Worm (Caenorhabditis elegans): Measurements from ENCODE around the gene F45C12.17.
A peak's percentile ranks its signal among the peaks of the same experiment; 100 is the strongest.

F45C12.17 gene

DNA sequence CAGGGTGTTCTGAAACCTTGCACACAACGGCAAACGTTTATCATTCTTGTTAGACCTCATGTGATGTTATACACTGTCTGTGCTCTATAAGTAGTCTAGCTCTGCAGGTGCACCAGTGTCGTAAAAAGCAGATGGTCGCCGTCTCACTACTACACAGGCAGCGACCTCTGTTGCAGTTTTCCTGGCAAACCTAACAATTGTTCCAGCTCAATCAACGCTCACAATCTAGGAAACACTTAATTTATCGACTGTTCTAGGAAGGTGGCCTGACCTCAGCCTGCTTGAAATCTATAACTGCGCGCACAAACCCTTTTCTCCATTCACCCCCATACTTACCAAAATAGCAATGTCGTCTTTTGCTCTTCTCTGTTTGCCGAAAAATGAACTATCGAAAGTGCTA, 1.6 kb upstream of the F45C12.17 start, which contains the start of gene fbxb-11:
fbxb-11 (plus strand) TSS at position 301 of the 400 bp plus-strand sequence.
- no peak for TF ChIP-seq hif-1 (tag; optimal IDR thresholded peaks at IDR 0.05)
- no peak for TF ChIP-seq jun-1 (tag; optimal IDR thresholded peaks at IDR 0.05)
- TF ChIP-seq zip-11 (GFP tag; IDR thresholded peaks at IDR 0.05): no peak
- no peak for TF ChIP-seq zfp-3 (GFP tag; conservative IDR thresholded peaks at IDR 0.05)
- TF ChIP-seq dpl-1 (GFP tag; optimal IDR thresholded peaks at IDR 0.05): no peak
- TF ChIP-seq mep-1 (tag; optimal IDR thresholded peaks at IDR 0.05): no peak

DNA sequence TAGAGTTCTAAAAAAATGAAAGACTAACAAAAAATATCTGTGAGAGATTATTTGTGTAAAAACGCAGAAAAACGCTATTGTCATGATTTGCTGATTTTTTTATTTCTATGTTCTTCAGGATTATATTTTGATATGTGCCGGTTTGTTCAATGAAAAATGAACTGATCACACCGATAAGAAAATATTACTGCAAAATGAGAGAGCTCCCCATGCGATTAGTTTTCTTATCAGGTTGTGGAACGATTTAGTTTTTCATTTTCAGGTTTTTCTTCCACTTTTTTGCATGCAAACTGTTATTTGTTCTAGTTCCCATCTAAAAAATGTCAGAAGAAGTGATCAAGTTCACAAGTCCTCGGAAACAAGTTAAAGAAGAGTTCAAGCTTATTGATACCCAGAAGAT, 2.3 kb downstream of the F45C12.17 start, which contains the start of gene btb-9:
btb-9 (plus strand) TSS at position 254 of the 400 bp plus-strand sequence.
- TF ChIP-seq pqm-1 (tag; optimal IDR thresholded peaks at IDR 0.05) (peak; percentile 96), vab-7 (GFP tag; IDR thresholded peaks at IDR 0.05) (no peak), snpc-1.2 (GFP tag; IDR thresholded peaks at IDR 0.05) (no peak), mxl-2 (GFP tag; conservative IDR thresholded peaks at IDR 0.05) (no peak), madf-9 (GFP tag; conservative IDR thresholded peaks at IDR 0.05) (no peak), hif-1 (tag; optimal IDR thresholded peaks at IDR 0.05) (no peak), nhr-25 (tag; optimal IDR thresholded peaks at IDR 0.05; ENCODE audit: borderline replicate concordance, insufficient read depth) (no peak), lim-7 (GFP tag; IDR thresholded peaks at IDR 0.05) (no peak), php-3 (GFP tag; IDR thresholded peaks at IDR 0.05) (0 out of 2 replicates have a peak, but pooled peaks have one; percentile 11), madf-5 (GFP tag; IDR thresholded peaks at IDR 0.05) (no peak), lin-38 (GFP tag; IDR thresholded peaks at IDR 0.05) (no peak), duxl-1 (tag; optimal IDR thresholded peaks at IDR 0.05; ENCODE audit: poor library complexity) (peak; percentile 4), attf-4 (tag; optimal IDR thresholded peaks at IDR 0.05) (no peak), dpl-1 (GFP tag; optimal IDR thresholded peaks at IDR 0.05) (no peak), set-16 (GFP tag; IDR thresholded peaks at IDR 0.05) (no peak), ZK337.2 (GFP tag; IDR thresholded peaks at IDR 0.05) (no peak), T26A8.4 (GFP tag; IDR thresholded peaks at IDR 0.05) (no peak), hlh-11 (tag; optimal IDR thresholded peaks at IDR 0.05) (peak; percentile 51), ces-1 (GFP tag; optimal IDR thresholded peaks at IDR 0.05) (no peak), Y75B8A.6 (GFP tag; IDR thresholded peaks at IDR 0.05) (no peak), gei-8 (GFP tag; optimal IDR thresholded peaks at IDR 0.05) (no peak), ceh-32 (tag; optimal IDR thresholded peaks at IDR 0.05; ENCODE audit: poor library complexity) (no peak), Y48G9A.11 (GFP tag; IDR thresholded peaks at IDR 0.05) (no peak), ceh-82 (tag; optimal IDR thresholded peaks at IDR 0.05) (no peak), daf-16 (GFP tag; optimal IDR thresholded peaks at IDR 0.05) (no peak), daf-16 (tag; optimal IDR thresholded peaks at IDR 0.05) (peak; percentile 58), zfp-3 (GFP tag; conservative IDR thresholded peaks at IDR 0.05) (no peak), ceh-62 (tag; optimal IDR thresholded peaks at IDR 0.05) (no peak), aha-1 (tag) (peak; percentile 9), nhr-41 (GFP tag; IDR thresholded peaks at IDR 0.05) (no peak), zip-2 (tag; optimal IDR thresholded peaks at IDR 0.05) (no peak), unc-62 (GFP tag; optimal IDR thresholded peaks at IDR 0.05 in 1 of 2) (no peak), unc-62 (tag; optimal IDR thresholded peaks at IDR 0.05) (no peak), fos-1 (tag; optimal IDR thresholded peaks at IDR 0.05) (no peak), F10B5.3 (tag; optimal IDR thresholded peaks at IDR 0.05) (no peak), ceh-20 (GFP tag; IDR thresholded peaks at IDR 0.05) (no peak), rbr-2 (tag; optimal IDR thresholded peaks at IDR 0.05) (no peak), arid-1 (GFP tag; conservative IDR thresholded peaks at IDR 0.05) (no peak), lsy-2 (tag; optimal IDR thresholded peaks at IDR 0.05) (no peak), tag-97 (GFP tag; IDR thresholded peaks at IDR 0.05) (no peak), nhr-42 (GFP tag; IDR thresholded peaks at IDR 0.05) (no peak), saeg-2 (GFP tag; IDR thresholded peaks at IDR 0.05) (no peak), nhr-237 (tag; optimal IDR thresholded peaks at IDR 0.05) (no peak), mes-2 (tag; optimal IDR thresholded peaks at IDR 0.05; ENCODE audit: poor library complexity, severe bottlenecking) (no peak), zfp-2 (tag; optimal IDR thresholded peaks at IDR 0.05) (no peak), nhr-28 (tag; optimal IDR thresholded peaks at IDR 0.05) (peak; percentile 84), fkh-10 (GFP tag; optimal IDR thresholded peaks at IDR 0.05) (no peak)
